Fruit fly (Drosophila melanogaster) whole organism, adult: Measurements from ENCODE around the gene CG42354.
A peak's percentile ranks its signal among the peaks of the same experiment; 100 is the strongest.

Source experiments
- CG11617 ChIP-seq: fragments of 200-800 bp; sonication (Bioruptor generic); optimal IDR thresholded peaks from 2 replicates; lab custom pipeline; 2017; ENCODE audit warnings: mild to moderate bottlenecking, missing biosample characterization, missing genetic modification reagents, missing genetic modification characterization
- CG12768 ChIP-seq: fragments of 200-800 bp; sonication (Bioruptor generic); optimal IDR thresholded peaks from 2 replicates; lab custom pipeline; 2017; ENCODE audit warnings: missing biosample characterization, missing genetic modification characterization, mild to moderate bottlenecking, moderate library complexity, missing genetic modification reagents
- CG5204 ChIP-seq: fragments of 200-800 bp; sonication (Bioruptor generic); optimal IDR thresholded peaks from 2 replicates; lab custom pipeline; 2016; ENCODE audit warnings: missing biosample characterization, missing genetic modification characterization
- CG7045 ChIP-seq: fragments of 200-800 bp; sonication (Bioruptor generic); optimal IDR thresholded peaks from 2 replicates; lab custom pipeline; 2017; ENCODE audit warnings: missing biosample characterization, mild to moderate bottlenecking, missing genetic modification characterization
- CG7101 ChIP-seq: fragments of 200-800 bp; sonication (Bioruptor generic); optimal IDR thresholded peaks from 2 replicates; lab custom pipeline; 2018; ENCODE audit warnings: missing biosample characterization, mild to moderate bottlenecking, missing genetic modification characterization, moderate library complexity
- Crg-1 ChIP-seq: fragments of 200-800 bp; sonication (Bioruptor generic); optimal IDR thresholded peaks from 2 replicates; lab custom pipeline; 2016; ENCODE audit warnings: missing biosample characterization, missing genetic modification characterization
- Hr96 ChIP-seq: fragments of 200-800 bp; sonication (Bioruptor generic); optimal IDR thresholded peaks from 2 replicates; lab custom pipeline; 2016; ENCODE audit warnings: missing biosample characterization, missing genetic modification characterization
- bab1 ChIP-seq: fragments of 200-800 bp; sonication (Bioruptor generic); optimal IDR thresholded peaks from 3 replicates; lab custom pipeline; 2019; ENCODE audit warnings: missing biosample characterization, mild to moderate bottlenecking, missing genetic modification characterization, moderate library complexity
- cic ChIP-seq: fragments of 200-800 bp; sonication (Bioruptor generic); optimal IDR thresholded peaks from 2 replicates; lab custom pipeline; 2017; ENCODE audit warnings: missing biosample characterization, mild to moderate bottlenecking, missing genetic modification characterization, moderate library complexity
- cnc ChIP-seq, 2 experiments: fragments of >200 bp; optimal IDR thresholded peaks; 2 replicates each; lab custom pipeline; 2017
- kay ChIP-seq: fragments of 200-800 bp; sonication (Bioruptor generic); peaks from one replicate; lab custom pipeline; 2016; ENCODE audit warnings: missing biosample characterization, missing genetic modification characterization, borderline replicate concordance
- ovo ChIP-seq: fragments of 200-800 bp; sonication (Bioruptor generic); optimal IDR thresholded peaks from 2 replicates; lab custom pipeline; 2016; ENCODE audit warnings: missing biosample characterization, missing genetic modification characterization
- tj ChIP-seq: fragments of 200-800 bp; sonication (Bioruptor generic); optimal IDR thresholded peaks from 3 replicates; lab custom pipeline; 2017; ENCODE audit warnings: missing biosample characterization, mild to moderate bottlenecking, missing genetic modification characterization, moderate library complexity

dm6 chrX:16092614-16093280, 12.0 kb downstream of the CG42354 start:
- TF ChIP-seq CG7101 = peak; percentile 63
- TF ChIP-seq kay (GFP tag; lab: Kevin White, UChicago) = no peak
- TF ChIP-seq bab1 (GFP tag; lab: Kevin White, UChicago) = no peak
- TF ChIP-seq CG11617 = peak; percentile 14
- TF ChIP-seq Crg-1 = no peak
- no peak for TF ChIP-seq CG5204 (GFP tag; lab: Kevin White, UChicago)
- TF ChIP-seq cic = peak; percentile 53
- no peak for TF ChIP-seq Hr96
- no peak for TF ChIP-seq CG7045
- no peak for TF ChIP-seq tj
- no peak for TF ChIP-seq cnc (optimal IDR thresholded peaks at IDR 0.05; lab: Kevin White, UChicago)
- TF ChIP-seq ovo (GFP tag; lab: Kevin White, UChicago) = no peak
- TF ChIP-seq CG12768 (GFP tag; lab: Kevin White, UChicago) = peak; percentile 14
